Fruit fly (Drosophila melanogaster) whole organism, wandering third instar larva: ENCODE measurements around the gene inaF-C.

Experiments used
- Hr78 ChIP-seq: fragments of >200 bp; optimal IDR thresholded peaks from 2 replicates; lab custom pipeline; 2017; ENCODE audit warnings: missing biosample characterization, missing genetic modification characterization
- pan ChIP-seq: fragments of >200 bp; optimal IDR thresholded peaks from 2 replicates; lab custom pipeline; 2017
- psq ChIP-seq: fragments of 200-800 bp; sonication (Bioruptor generic); optimal IDR thresholded peaks from 3 replicates; lab custom pipeline; 2017; ENCODE audit warnings: missing biosample characterization, mild to moderate bottlenecking, missing genetic modification characterization, moderate library complexity
- woc ChIP-seq: sonication (Bioruptor generic); optimal IDR thresholded peaks from 2 replicates; lab custom pipeline; 2016; ENCODE audit warnings: missing biosample characterization, mild to moderate bottlenecking, missing genetic modification characterization

dm6 chrX:11723946-11724345, 7.6 kb downstream of the inaF-C start, which contains the start of gene CG15221:
- TF ChIP-seq pan = no peak
- TF ChIP-seq psq (GFP tag; lab: Kevin White, UChicago) = no peak
- no peak for TF ChIP-seq woc (GFP tag; lab: Kevin White, UChicago)
- TF ChIP-seq Hr78 (GFP tag; lab: Kevin White, UChicago) = no peak
